Fruit fly (Drosophila melanogaster) whole organism, embryonic: Measurements from ENCODE around the gene Vps4.

Source experiments
- CG17328 ChIP-seq: fragments of 200-800 bp; sonication (Bioruptor generic); IDR thresholded peaks from 2 replicates; pipeline ENCODE4 v1.3.6; 2022; ENCODE audit warnings: missing biosample characterization, missing genetic modification characterization
- CG31365 ChIP-seq: fragments of 200-800 bp; sonication (Bioruptor generic); optimal IDR thresholded peaks from 2 replicates; lab custom pipeline; 2018; ENCODE audit warnings: missing biosample characterization, mild to moderate bottlenecking, missing genetic modification characterization
- CG7556 ChIP-seq: fragments of 200-800 bp; sonication (Bioruptor generic); optimal IDR thresholded peaks from 2 replicates; lab custom pipeline; 2017; ENCODE audit warnings: missing biosample characterization, mild to moderate bottlenecking, missing genetic modification characterization
- Oaz ChIP-seq: fragments of 200-800 bp; sonication (Bioruptor generic); IDR thresholded peaks from 2 replicates; pipeline ENCODE4 v1.3.6; 2022; ENCODE audit warnings: missing biosample characterization, missing genetic modification characterization
- lola ChIP-seq, 3 experiments: fragments of >200 bp in 2 of 3; fragments of 200-800 bp in 1 of 3; sonication (Bioruptor generic) in 1 of 3; optimal IDR thresholded peaks; 2 replicates each; lab custom pipeline; 2017 to 2019; ENCODE audit warnings: missing biosample characterization in 3 of 3, missing genetic modification characterization in 3 of 3, mild to moderate bottlenecking in 1 of 3, moderate library complexity in 1 of 3
- peb ChIP-seq: fragments of 200-800 bp; sonication (Bioruptor generic); IDR thresholded peaks from 2 replicates; pipeline ENCODE4 v1.3.6; 2022; ENCODE audit warnings: missing biosample characterization, missing genetic modification characterization
- sisA ChIP-seq: fragments of 200-800 bp; sonication (Bioruptor generic); IDR thresholded peaks from 2 replicates; pipeline ENCODE4 v1.3.6; 2022; ENCODE audit warnings: missing biosample characterization, missing genetic modification characterization
- slbo ChIP-seq: fragments of 200-800 bp; sonication (Bioruptor generic); IDR thresholded peaks from 2 replicates; pipeline ENCODE4 v1.3.6; 2022; ENCODE audit warnings: missing biosample characterization, missing genetic modification characterization
- twi ChIP-seq: fragments of 200-800 bp; optimal IDR thresholded peaks from 2 replicates; lab custom pipeline; 2019; ENCODE audit warnings: missing biosample characterization, mild to moderate bottlenecking, missing genetic modification characterization, moderate library complexity
- vvl ChIP-seq: fragments of 200-800 bp; sonication (Bioruptor generic); IDR thresholded peaks from 2 replicates; pipeline ENCODE4 v1.3.6; 2022; ENCODE audit warnings: missing biosample characterization, missing genetic modification characterization

DNA sequence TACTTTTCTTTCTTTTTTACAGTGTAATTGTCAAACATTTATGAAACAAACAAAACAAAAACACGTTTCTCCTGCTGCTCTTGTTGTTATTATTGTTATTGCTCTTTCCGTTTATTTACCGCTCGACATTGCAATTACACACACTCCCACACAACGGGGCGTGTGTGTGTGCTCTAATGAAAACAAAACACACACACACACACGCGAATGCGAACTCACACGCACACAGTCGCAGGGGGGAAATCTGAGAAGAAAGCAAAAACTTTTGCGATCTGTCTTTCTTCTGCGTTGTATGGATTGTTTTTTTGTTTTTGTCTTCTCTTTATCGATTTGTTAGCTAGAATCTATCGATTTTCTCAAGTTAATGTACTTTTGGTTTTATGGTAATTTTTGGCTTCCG is 29.5 kb upstream of the Vps4 start:
- TF ChIP-seq slbo (GFP tag; lab: Robert Waterston, UW): no peak
- TF ChIP-seq sisA: no peak
- no peak for TF ChIP-seq twi (tag; lab: Kevin White, UChicago)
- TF ChIP-seq peb: no peak
- no peak for TF ChIP-seq vvl (GFP tag; lab: Robert Waterston, UW)
- TF ChIP-seq CG31365 (tag; lab: Kevin White, UChicago): no peak
- no peak for TF ChIP-seq lola (GFP tag; optimal IDR thresholded peaks at IDR 0.05; lab: Kevin White, UChicago)
- no peak for TF ChIP-seq Oaz
- TF ChIP-seq CG17328 (GFP tag; lab: Robert Waterston, UW): no peak
- TF ChIP-seq CG7556 (GFP tag; lab: Kevin White, UChicago): no peak
